Worm (Caenorhabditis elegans) whole organism, midembryonic: ENCODE data around the gene pho-6.

Experiments used
- T22C8.4 ChIP-seq: fragments of 200-800 bp; sonication (Bioruptor generic); IDR thresholded peaks from 2 replicates; pipeline ENCODE4 v1.3.6; 2022; ENCODE audit warnings: missing genetic modification characterization, missing compliant biosample characterization
- cog-1 ChIP-seq: sonication (generic microtip); optimal IDR thresholded peaks from 2 replicates; lab custom pipeline; 2016; ENCODE audit warnings: missing genetic modification characterization, missing compliant biosample characterization
- flt-1 ChIP-seq: fragments of 200-800 bp; sonication (Bioruptor generic); IDR thresholded peaks from 2 replicates; pipeline ENCODE4 v1.3.6; 2022; ENCODE audit warnings: missing genetic modification characterization, missing compliant biosample characterization
- klf-2 ChIP-seq: fragments of 200-800 bp; sonication (Bioruptor generic); conservative IDR thresholded peaks from 2 replicates; pipeline ENCODE4 v1.3.6; 2022; ENCODE audit warnings: missing genetic modification reagents, missing genetic modification characterization, missing compliant biosample characterization
- med-1 ChIP-seq: sonication (generic microtip); optimal IDR thresholded peaks from 2 replicates; lab custom pipeline; 2017; ENCODE audit warnings: missing genetic modification characterization, mild to moderate bottlenecking, missing compliant biosample characterization, antibody characterized with exemption, missing genetic modification reagents; ENCODE audit not compliant: insufficient read depth
- ref-1 ChIP-seq: fragments of 200-800 bp; sonication (Bioruptor generic); conservative IDR thresholded peaks from 2 replicates; pipeline ENCODE4 v1.3.6; 2022; ENCODE audit warnings: missing genetic modification reagents, missing genetic modification characterization, missing compliant biosample characterization
- tab-1 ChIP-seq: fragments of 200-800 bp; sonication (Bioruptor generic); IDR thresholded peaks from 2 replicates; pipeline ENCODE4 v1.3.6; 2022; ENCODE audit warnings: missing genetic modification characterization, missing compliant biosample characterization
- ztf-23 ChIP-seq: fragments of 200-800 bp; sonication (Bioruptor generic); IDR thresholded peaks from 2 replicates; pipeline ENCODE4 v1.3.6; 2022; ENCODE audit warnings: missing genetic modification reagents, missing genetic modification characterization, missing compliant biosample characterization
- ztf-29 ChIP-seq: fragments of 200-800 bp; sonication (Bioruptor generic); IDR thresholded peaks from 2 replicates; pipeline ENCODE4 v1.3.6; 2022; ENCODE audit warnings: missing genetic modification reagents, missing genetic modification characterization, missing compliant biosample characterization

pho-6 gene

ce11 chrV:8417271-8417670, 23.0 kb upstream of the pho-6 start:
- TF ChIP-seq tab-1 (GFP tag; lab: Robert Waterston, UW) (no peak), cog-1 (tag; lab: Kevin White, UChicago) (no peak), klf-2 (no peak), ztf-29 (GFP tag; lab: Robert Waterston, UW) (no peak), ref-1 (GFP tag; lab: Robert Waterston, UW) (no peak), med-1 (GFP tag; lab: Kevin White, UChicago) (no peak), flt-1 (GFP tag; lab: Robert Waterston, UW) (no peak), T22C8.4 (no peak), ztf-23 (GFP tag; lab: Robert Waterston, UW) (no peak)

ce11 chrV:8415113-8415530, 20.9 kb upstream of the pho-6 start:
- TF ChIP-seq tab-1 (GFP tag; lab: Robert Waterston, UW) (no peak), klf-2 (no peak), ref-1 (GFP tag; lab: Robert Waterston, UW) (no peak), med-1 (GFP tag; lab: Kevin White, UChicago) (no peak), ztf-23 (GFP tag; lab: Robert Waterston, UW) (no peak), T22C8.4 (no peak), flt-1 (GFP tag; lab: Robert Waterston, UW) (no peak), cog-1 (tag; lab: Kevin White, UChicago) (no peak), ztf-29 (GFP tag; lab: Robert Waterston, UW) (no peak)

- TF ChIP-seq ref-1 (GFP tag; lab: Robert Waterston, UW) (no peak), flt-1 (GFP tag; lab: Robert Waterston, UW) (no peak), klf-2 (no peak), cog-1 (tag; lab: Kevin White, UChicago) (no peak), T22C8.4 (no peak), ztf-29 (GFP tag; lab: Robert Waterston, UW) (no peak), ztf-23 (GFP tag; lab: Robert Waterston, UW) (no peak), med-1 (GFP tag; lab: Kevin White, UChicago) (no peak), tab-1 (GFP tag; lab: Robert Waterston, UW) (no peak)
Measured at ce11 chrV:8414036-8414728, 19.9 kb upstream of the pho-6 start, which contains the start of gene pos-1. Gene pos-1 (plus strand): TSS chrV:8414086.

- TF ChIP-seq ztf-29 (GFP tag; lab: Robert Waterston, UW) (no peak), cog-1 (tag; lab: Kevin White, UChicago) (no peak), tab-1 (GFP tag; lab: Robert Waterston, UW) (no peak), klf-2 (no peak), ztf-23 (GFP tag; lab: Robert Waterston, UW) (no peak), ref-1 (GFP tag; lab: Robert Waterston, UW) (no peak), T22C8.4 (no peak), med-1 (GFP tag; lab: Kevin White, UChicago) (no peak), flt-1 (GFP tag; lab: Robert Waterston, UW) (no peak)
Measured at ce11 chrV:8413432-8414021, 19.3 kb upstream of the pho-6 start, which contains the start of gene vha-18. Gene vha-18 (minus strand): TSS chrV:8413482.

ce11 chrV:8410406-8410805, 16.1 kb upstream of the pho-6 start, which contains the start of gene F52E1.2:
Gene F52E1.2 (plus strand): TSS chrV:8410595.
- TF ChIP-seq cog-1 (tag; lab: Kevin White, UChicago), result no peak
- TF ChIP-seq ztf-29 (GFP tag; lab: Robert Waterston, UW), result no peak
- no peak for TF ChIP-seq klf-2
- TF ChIP-seq ref-1 (GFP tag; lab: Robert Waterston, UW), result no peak
- TF ChIP-seq tab-1 (GFP tag; lab: Robert Waterston, UW), result no peak
- no peak for TF ChIP-seq T22C8.4
- no peak for TF ChIP-seq med-1 (GFP tag; lab: Kevin White, UChicago)
- TF ChIP-seq ztf-23 (GFP tag; lab: Robert Waterston, UW), result no peak
- no peak for TF ChIP-seq flt-1 (GFP tag; lab: Robert Waterston, UW)

- no peak for TF ChIP-seq klf-2
- TF ChIP-seq cog-1 (tag; lab: Kevin White, UChicago), result no peak
- no peak for TF ChIP-seq med-1 (GFP tag; lab: Kevin White, UChicago)
- no peak for TF ChIP-seq ref-1 (GFP tag; lab: Robert Waterston, UW)
- TF ChIP-seq tab-1 (GFP tag; lab: Robert Waterston, UW), result no peak
- no peak for TF ChIP-seq flt-1 (GFP tag; lab: Robert Waterston, UW)
- no peak for TF ChIP-seq T22C8.4
- TF ChIP-seq ztf-23 (GFP tag; lab: Robert Waterston, UW), result no peak
Measured at ce11 chrV:8409594-8409993, 15.3 kb upstream of the pho-6 start.

ce11 chrV:8406911-8407310, 12.7 kb upstream of the pho-6 start:
- TF ChIP-seq ztf-29 (GFP tag; lab: Robert Waterston, UW) (no peak), flt-1 (GFP tag; lab: Robert Waterston, UW) (0 out of 2 replicates have a peak, but pooled peaks have one; percentile 21), ztf-23 (GFP tag; lab: Robert Waterston, UW) (no peak)

ce11 chrV:8406155-8406554, 11.9 kb upstream of the pho-6 start:
- no peak for TF ChIP-seq flt-1 (GFP tag; lab: Robert Waterston, UW)

- TF ChIP-seq cog-1 (tag; lab: Kevin White, UChicago), result no peak
- no peak for TF ChIP-seq ref-1 (GFP tag; lab: Robert Waterston, UW)
- no peak for TF ChIP-seq klf-2
- no peak for TF ChIP-seq ztf-23 (GFP tag; lab: Robert Waterston, UW)
- no peak for TF ChIP-seq tab-1 (GFP tag; lab: Robert Waterston, UW)
- TF ChIP-seq med-1 (GFP tag; lab: Kevin White, UChicago), result no peak
- TF ChIP-seq flt-1 (GFP tag; lab: Robert Waterston, UW), result no peak
- no peak for TF ChIP-seq T22C8.4
- TF ChIP-seq ztf-29 (GFP tag; lab: Robert Waterston, UW), result no peak
Measured at ce11 chrV:8404339-8404738, 10.1 kb upstream of the pho-6 start.
